Fruit fly (Drosophila melanogaster) whole organism, embryonic: ENCODE measurements around the gene CG31029.
A peak's percentile ranks its signal among the peaks of the same experiment; 100 is the strongest.

Experiments used
- Antp ChIP-seq: fragments of 200-800 bp; sonication (Bioruptor generic); optimal IDR thresholded peaks from 3 replicates; lab custom pipeline; 2016; ENCODE audit warnings: missing biosample characterization, missing genetic modification characterization
- Atf-2 ChIP-seq: fragments of 200-800 bp; sonication (Bioruptor generic); optimal IDR thresholded peaks from 2 replicates; lab custom pipeline; 2016; ENCODE audit warnings: missing biosample characterization, missing genetic modification characterization
- Bgb ChIP-seq: fragments of 200-800 bp; sonication (Bioruptor generic); IDR thresholded peaks from 2 replicates; pipeline ENCODE4 v1.3.6; 2022; ENCODE audit warnings: missing biosample characterization, missing genetic modification characterization; ENCODE audit not compliant: partially characterized antibody
- CG10979 ChIP-seq: fragments of 200-800 bp; sonication (Bioruptor generic); optimal IDR thresholded peaks from 2 replicates; lab custom pipeline; 2018; ENCODE audit warnings: missing biosample characterization, mild to moderate bottlenecking, missing genetic modification characterization, moderate library complexity
- CG11723 ChIP-seq: fragments of 200-800 bp; sonication (Bioruptor generic); optimal IDR thresholded peaks from 2 replicates; lab custom pipeline; 2017; ENCODE audit warnings: missing biosample characterization, mild to moderate bottlenecking, missing genetic modification characterization
- CG12155 ChIP-seq: fragments of 200-800 bp; sonication (Bioruptor generic); optimal IDR thresholded peaks from 3 replicates; lab custom pipeline; 2016; ENCODE audit warnings: missing biosample characterization, missing genetic modification characterization
- CG12391 ChIP-seq: fragments of 200-800 bp; sonication (Bioruptor generic); optimal IDR thresholded peaks from 3 replicates; lab custom pipeline; 2018; ENCODE audit warnings: missing biosample characterization, mild to moderate bottlenecking, missing genetic modification characterization, moderate library complexity
- CG14667 ChIP-seq: fragments of 200-800 bp; sonication (Bioruptor generic); IDR thresholded peaks from 2 replicates; pipeline ENCODE4 v1.3.6; 2022; ENCODE audit warnings: missing biosample characterization, missing genetic modification characterization
- CG14710 ChIP-seq: fragments of 200-800 bp; sonication (Bioruptor generic); optimal IDR thresholded peaks from 3 replicates; lab custom pipeline; 2019; ENCODE audit warnings: missing biosample characterization, mild to moderate bottlenecking, missing genetic modification characterization, moderate library complexity
- CG15696 ChIP-seq: fragments of 200-800 bp; sonication (Bioruptor generic); optimal IDR thresholded peaks from 2 replicates; lab custom pipeline; 2019; ENCODE audit warnings: missing biosample characterization, mild to moderate bottlenecking, missing genetic modification characterization, moderate library complexity
- CG2120 ChIP-seq: fragments of 200-800 bp; sonication (Bioruptor generic); optimal IDR thresholded peaks from 3 replicates; lab custom pipeline; 2016; ENCODE audit warnings: missing biosample characterization, missing genetic modification characterization
- CG2202 ChIP-seq: fragments of 200-800 bp; sonication (Bioruptor generic); optimal IDR thresholded peaks from 2 replicates; lab custom pipeline; 2018; ENCODE audit warnings: missing biosample characterization, mild to moderate bottlenecking, missing genetic modification characterization
- CG30403 ChIP-seq: fragments of 200-800 bp; sonication (Bioruptor generic); optimal IDR thresholded peaks from 3 replicates; lab custom pipeline; 2016; ENCODE audit warnings: missing biosample characterization, missing genetic modification characterization
- CG31224 ChIP-seq: fragments of 200-800 bp; sonication (Bioruptor generic); IDR thresholded peaks from 2 replicates; pipeline ENCODE4 v1.3.6; 2022; ENCODE audit warnings: missing biosample characterization, missing genetic modification characterization
- CG31388 ChIP-seq: fragments of 200-800 bp; sonication (Bioruptor generic); optimal IDR thresholded peaks from 2 replicates; lab custom pipeline; 2016; ENCODE audit warnings: missing biosample characterization, missing genetic modification characterization
- CG3995 ChIP-seq: fragments of 200-800 bp; sonication (Bioruptor generic); optimal IDR thresholded peaks from 3 replicates; lab custom pipeline; 2016; ENCODE audit warnings: missing biosample characterization, missing genetic modification characterization
- CG42726 ChIP-seq: fragments of 200-800 bp; sonication (Bioruptor generic); IDR thresholded peaks from 2 replicates; pipeline ENCODE4 v1.3.6; 2022; ENCODE audit warnings: missing biosample characterization, missing genetic modification characterization; ENCODE audit not compliant: partially characterized antibody
- CG4404 ChIP-seq: fragments of 200-800 bp; sonication (Bioruptor generic); IDR thresholded peaks from 2 replicates; pipeline ENCODE4 v1.3.6; 2022; ENCODE audit warnings: missing biosample characterization, missing genetic modification characterization
- CG9817 ChIP-seq: fragments of 200-800 bp; sonication (Bioruptor generic); optimal IDR thresholded peaks from 2 replicates; lab custom pipeline; 2018; ENCODE audit warnings: missing biosample characterization, mild to moderate bottlenecking, missing genetic modification characterization, moderate library complexity
- CG9932 ChIP-seq: fragments of 200-800 bp; sonication (Bioruptor generic); IDR thresholded peaks from 2 replicates; pipeline ENCODE4 v1.3.6; 2022; ENCODE audit warnings: missing biosample characterization, missing genetic modification characterization
- CrebB ChIP-seq: fragments of 200-800 bp; sonication (Bioruptor generic); optimal IDR thresholded peaks from 3 replicates; lab custom pipeline; 2018; ENCODE audit warnings: missing biosample characterization, mild to moderate bottlenecking, missing genetic modification characterization
- D19A ChIP-seq: fragments of 200-800 bp; optimal IDR thresholded peaks from 3 replicates; lab custom pipeline; 2019; ENCODE audit warnings: missing biosample characterization, mild to moderate bottlenecking, missing genetic modification characterization, moderate library complexity
- Dek ChIP-seq: fragments of 200-800 bp; sonication (Bioruptor generic); optimal IDR thresholded peaks from 3 replicates; lab custom pipeline; 2019; ENCODE audit warnings: missing biosample characterization, mild to moderate bottlenecking, missing genetic modification characterization, moderate library complexity
- Dll ChIP-seq: fragments of 200-800 bp; sonication (Bioruptor generic); IDR thresholded peaks from 4 replicates; pipeline ENCODE4 v1.3.6; 2022; ENCODE audit warnings: missing biosample characterization, missing genetic modification characterization; ENCODE audit not compliant: partially characterized antibody
- E2f1 ChIP-seq: fragments of 200-800 bp; sonication (Bioruptor generic); IDR thresholded peaks from 2 replicates; pipeline ENCODE4 v1.3.6; 2022; ENCODE audit warnings: missing biosample characterization, missing genetic modification characterization
- H15 ChIP-seq: fragments of 200-800 bp; sonication (Bioruptor generic); IDR thresholded peaks from 3 replicates; pipeline ENCODE4 v1.3.6; 2022; ENCODE audit warnings: missing biosample characterization, missing genetic modification characterization
- Hand ChIP-seq: fragments of 200-800 bp; sonication (Bioruptor generic); optimal IDR thresholded peaks from 2 replicates; lab custom pipeline; 2017; ENCODE audit warnings: mild to moderate bottlenecking, missing biosample characterization, missing genetic modification reagents, missing genetic modification characterization
- HmgZ ChIP-seq: fragments of 200-800 bp; sonication (Bioruptor generic); optimal IDR thresholded peaks from 2 replicates; lab custom pipeline; 2018; ENCODE audit warnings: missing biosample characterization, mild to moderate bottlenecking, missing genetic modification characterization
- Hr78 ChIP-seq, 2 experiments: fragments of 200-800 bp in 1 of 2; fragments of >200 bp in 1 of 2; sonication (Bioruptor generic) in 1 of 2; optimal IDR thresholded peaks; 2 replicates each; lab custom pipeline; 2017 to 2019; ENCODE audit warnings: missing biosample characterization in 2 of 2, missing genetic modification characterization in 2 of 2, mild to moderate bottlenecking in 1 of 2, moderate library complexity in 1 of 2
- Myb ChIP-seq: fragments of 200-800 bp; sonication (Bioruptor generic); optimal IDR thresholded peaks from 2 replicates; lab custom pipeline; 2016; ENCODE audit warnings: missing biosample characterization, missing genetic modification characterization
- Oaz ChIP-seq: fragments of 200-800 bp; sonication (Bioruptor generic); IDR thresholded peaks from 2 replicates; pipeline ENCODE4 v1.3.6; 2022; ENCODE audit warnings: missing biosample characterization, missing genetic modification characterization
- PHDP ChIP-seq: fragments of 200-800 bp; sonication (Bioruptor generic); optimal IDR thresholded peaks from 3 replicates; lab custom pipeline; 2018; ENCODE audit warnings: missing biosample characterization, mild to moderate bottlenecking, missing genetic modification characterization, moderate library complexity
- ap ChIP-seq: fragments of 200-800 bp; sonication (Bioruptor generic); IDR thresholded peaks from 2 replicates; pipeline ENCODE4 v1.3.6; 2022; ENCODE audit warnings: missing biosample characterization, missing genetic modification characterization
- ash1 ChIP-seq: fragments of 200-800 bp; sonication (Bioruptor generic); optimal IDR thresholded peaks from 2 replicates; lab custom pipeline; 2018; ENCODE audit warnings: missing biosample characterization, mild to moderate bottlenecking, missing genetic modification characterization
- az2 ChIP-seq: fragments of 200-800 bp; sonication (Bioruptor generic); optimal IDR thresholded peaks from 3 replicates; lab custom pipeline; 2016; ENCODE audit warnings: missing biosample characterization, missing genetic modification characterization
- bowl ChIP-seq: fragments of 200-800 bp; sonication (Bioruptor generic); IDR thresholded peaks from 2 replicates; pipeline ENCODE4 v1.3.6; 2022; ENCODE audit warnings: missing biosample characterization, missing genetic modification characterization
- gt ChIP-seq: fragments of 200-800 bp; sonication (Bioruptor generic); IDR thresholded peaks from 2 replicates; pipeline ENCODE4 v1.3.6; 2022; ENCODE audit warnings: missing biosample characterization, missing genetic modification characterization
- her ChIP-seq: fragments of 200-800 bp; sonication (Bioruptor generic); optimal IDR thresholded peaks from 2 replicates; lab custom pipeline; 2016; ENCODE audit warnings: missing biosample characterization, missing genetic modification characterization
- jigr1 ChIP-seq: fragments of 200-800 bp; sonication (Bioruptor generic); IDR thresholded peaks from 3 replicates; pipeline ENCODE4 v1.3.6; 2022; ENCODE audit warnings: missing biosample characterization, missing genetic modification characterization
- lab ChIP-seq: fragments of 200-800 bp; sonication (Bioruptor generic); optimal IDR thresholded peaks from 3 replicates; lab custom pipeline; 2017; ENCODE audit warnings: missing biosample characterization, missing genetic modification characterization, mild to moderate bottlenecking, moderate library complexity, missing genetic modification reagents
- nerfin-2 ChIP-seq: fragments of 200-800 bp; sonication (Bioruptor generic); IDR thresholded peaks from 2 replicates; pipeline ENCODE4 v1.3.6; 2022; ENCODE audit warnings: missing biosample characterization, missing genetic modification characterization; ENCODE audit not compliant: partially characterized antibody
- nmo ChIP-seq: fragments of 200-800 bp; sonication (Bioruptor generic); optimal IDR thresholded peaks from 2 replicates; lab custom pipeline; 2018; ENCODE audit warnings: missing biosample characterization, mild to moderate bottlenecking, missing genetic modification characterization, moderate library complexity
- pho ChIP-seq: fragments of 200-800 bp; sonication (Bioruptor generic); optimal IDR thresholded peaks from 2 replicates; lab custom pipeline; 2016; ENCODE audit warnings: missing biosample characterization, missing genetic modification characterization
- sc ChIP-seq, 3 experiments: fragments of >200 bp in 2 of 3; fragments of 200-800 bp in 1 of 3; sonication (Bioruptor generic) in 1 of 3; optimal IDR thresholded peaks; 2 replicates in 2 of 3; 3 replicates in 1 of 3; lab custom pipeline; 2017; ENCODE audit warnings: mild to moderate bottlenecking in 1 of 3, missing biosample characterization in 1 of 3, missing genetic modification characterization in 1 of 3, missing genetic modification reagents in 1 of 3
- slbo ChIP-seq: fragments of 200-800 bp; sonication (Bioruptor generic); IDR thresholded peaks from 2 replicates; pipeline ENCODE4 v1.3.6; 2022; ENCODE audit warnings: missing biosample characterization, missing genetic modification characterization
- tup ChIP-seq: fragments of 200-800 bp; sonication (Bioruptor generic); optimal IDR thresholded peaks from 2 replicates; lab custom pipeline; 2016; ENCODE audit warnings: missing biosample characterization, mild to moderate bottlenecking, missing genetic modification characterization, moderate library complexity
- wor ChIP-seq: fragments of 200-800 bp; sonication (Bioruptor generic); IDR thresholded peaks from 2 replicates; pipeline ENCODE4 v1.3.6; 2022; ENCODE audit warnings: missing biosample characterization, missing genetic modification characterization
- zfh2 ChIP-seq: fragments of 200-800 bp; sonication (Bioruptor generic); optimal IDR thresholded peaks from 2 replicates; lab custom pipeline; 2016; ENCODE audit warnings: missing biosample characterization, missing genetic modification characterization

Gene CG31029

DNA sequence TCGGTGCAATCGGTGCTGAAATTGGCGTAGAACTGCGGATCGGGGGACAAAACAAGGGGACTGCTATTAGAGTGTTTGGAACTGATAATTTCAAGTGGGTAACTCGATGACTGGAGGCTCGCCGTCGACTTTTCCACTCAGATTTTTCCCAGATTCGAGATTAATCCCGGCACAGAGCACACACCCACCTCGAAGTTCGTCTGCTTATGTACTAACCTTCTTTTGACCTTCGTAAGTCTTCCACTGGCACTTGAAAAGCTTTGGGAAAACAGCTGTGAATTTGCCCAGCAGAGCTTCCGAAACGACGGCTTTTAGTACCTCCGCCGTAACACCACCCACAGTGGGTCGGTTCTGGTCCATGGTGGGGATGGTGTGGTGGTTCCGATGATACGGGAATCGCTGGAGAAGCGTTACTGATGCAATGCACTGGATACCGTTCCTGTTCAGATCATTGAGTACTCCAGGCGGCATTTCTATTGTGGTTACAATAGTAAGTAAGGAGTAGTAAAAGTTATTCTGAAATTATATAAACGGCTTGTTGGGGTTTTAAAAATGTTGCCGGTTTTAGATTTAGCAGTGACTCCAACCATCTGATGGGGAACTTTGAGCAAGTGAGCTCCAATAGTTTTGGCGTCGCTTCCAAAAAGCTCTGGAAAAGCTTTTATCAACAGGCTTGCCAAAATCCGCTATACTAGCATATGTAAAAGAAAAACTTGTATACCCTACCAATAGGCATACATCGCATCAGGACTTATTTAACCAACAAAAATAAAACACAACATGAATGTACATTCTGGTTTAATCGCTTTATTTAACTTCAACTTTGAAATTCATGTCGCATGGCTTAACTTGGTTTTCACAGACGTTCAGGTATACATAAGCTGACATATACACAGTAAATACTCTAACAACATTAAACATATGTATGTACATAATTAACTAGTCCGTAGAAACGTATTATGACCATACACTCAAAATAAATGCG is 2.2 kb upstream of the CG31029 start, which contains the start of gene Tpi:
TSS of gene Tpi (minus strand) at position 537 of the 985 bp plus-strand sequence.
- no peak for TF ChIP-seq CG15696 (tag; lab: Kevin White, UChicago)
- TF ChIP-seq zfh2 = peak; percentile 62
- TF ChIP-seq bowl (GFP tag; lab: Robert Waterston, UW) = no peak
- no peak for TF ChIP-seq HmgZ (tag; lab: Kevin White, UChicago)
- no peak for TF ChIP-seq wor (GFP tag; lab: Robert Waterston, UW)
- no peak for TF ChIP-seq ash1 (GFP tag; lab: Kevin White, UChicago)
- TF ChIP-seq Hand (GFP tag; lab: Kevin White, UChicago) = peak; percentile 18
- no peak for TF ChIP-seq gt
- peak; percentile 70 for TF ChIP-seq D19A (tag; lab: Kevin White, UChicago)
- peak; percentile 29 for TF ChIP-seq Dek (tag; lab: Kevin White, UChicago)
- TF ChIP-seq nmo (GFP tag; lab: Kevin White, UChicago) = no peak
- no peak; the same call in 1 of the 2 replicates for TF ChIP-seq Bgb (GFP tag; lab: Robert Waterston, UW)
- no peak for TF ChIP-seq CG31224
- TF ChIP-seq Dll (GFP tag; lab: Robert Waterston, UW) = no peak
- no peak for TF ChIP-seq CG42726 (GFP tag; lab: Robert Waterston, UW)
- TF ChIP-seq CG2120 = peak; percentile 81
- TF ChIP-seq PHDP (tag; lab: Kevin White, UChicago) = peak; percentile 67
- TF ChIP-seq CG10979 (tag; lab: Kevin White, UChicago) = no peak
- TF ChIP-seq CG3995 (GFP tag; lab: Kevin White, UChicago) = no peak
- TF ChIP-seq Atf-2 (GFP tag; lab: Kevin White, UChicago) = no peak
- no peak for TF ChIP-seq CG12391 (tag; lab: Kevin White, UChicago)
- no peak for TF ChIP-seq Oaz (GFP tag; lab: Robert Waterston, UW)
- TF ChIP-seq CG4404 (GFP tag; lab: Robert Waterston, UW) = no peak
- TF ChIP-seq CG12155 (GFP tag; lab: Kevin White, UChicago) = peak; percentile 1
- TF ChIP-seq CG9932 (GFP tag; lab: Robert Waterston, UW) = peak; percentile 51
- peak; percentile 28 for TF ChIP-seq pho (GFP tag; lab: Kevin White, UChicago)
- no peak for TF ChIP-seq CG14667
- peak; percentile 31 for TF ChIP-seq CrebB (tag; lab: Kevin White, UChicago)
- TF ChIP-seq Antp (GFP tag; lab: Kevin White, UChicago) = peak; percentile 23
- no peak for TF ChIP-seq sc (optimal IDR thresholded peaks at IDR 0.05; lab: Kevin White, UChicago)
- no peak for TF ChIP-seq sc (GFP tag; optimal IDR thresholded peaks at IDR 0.05; lab: Kevin White, UChicago)
- TF ChIP-seq az2 = peak; percentile 41
- no peak for TF ChIP-seq nerfin-2 (GFP tag; lab: Robert Waterston, UW)
- TF ChIP-seq Myb (GFP tag; lab: Kevin White, UChicago) = peak; percentile 82
- no peak for TF ChIP-seq CG2202 (tag; lab: Kevin White, UChicago)
- TF ChIP-seq jigr1 = no peak
- TF ChIP-seq lab (GFP tag; lab: Kevin White, UChicago) = peak; percentile 46
- peak; percentile 33 for TF ChIP-seq CG30403
- TF ChIP-seq CG31388 (GFP tag; lab: Kevin White, UChicago) = no peak
- TF ChIP-seq tup (GFP tag; lab: Kevin White, UChicago) = no peak
- TF ChIP-seq CG9817 (tag; lab: Kevin White, UChicago) = peak; percentile 20
- TF ChIP-seq CG11723 = no peak
- TF ChIP-seq ap (GFP tag; lab: Robert Waterston, UW) = no peak
- no peak for TF ChIP-seq E2f1 (GFP tag; lab: Robert Waterston, UW)
- no peak for TF ChIP-seq CG14710
- TF ChIP-seq Hr78 (GFP tag; optimal IDR thresholded peaks at IDR 0.05; lab: Kevin White, UChicago) = peak in 1 of 2 experiments; percentile 73
- peak; percentile 31 for TF ChIP-seq her (GFP tag; lab: Kevin White, UChicago)
- TF ChIP-seq H15 (GFP tag; lab: Robert Waterston, UW) = no peak
- TF ChIP-seq slbo (GFP tag; lab: Robert Waterston, UW) = peak; percentile 59
